Fruit fly (Drosophila melanogaster): ENCODE measurements around the gene CG31705.

CG31705 gene

dm6 chr2L:11488465-11489037 is 39.5 kb downstream of the CG31705 start:
- no peak for TF ChIP-seq CG17801 (GFP tag; optimal IDR thresholded peaks at IDR 0.05; ENCODE audit: partially characterized antibody)

dm6 chr2L:11484407-11484806 is 43.6 kb downstream of the CG31705 start, which contains the start of the genes CG43355 and sala:
Gene CG43355, plus strand, starts transcription at chr2L:11484707.
Gene sala, plus strand, starts transcription at chr2L:11484707.
- TF ChIP-seq CG17801 (GFP tag; optimal IDR thresholded peaks at IDR 0.05; ENCODE audit: partially characterized antibody), result no peak

- no peak for TF ChIP-seq CG17801 (GFP tag; optimal IDR thresholded peaks at IDR 0.05; ENCODE audit: partially characterized antibody)
These were observed 53.0 kb downstream of the CG31705 start for dm6 chr2L:11474960-11475359.
